Fruit fly (Drosophila melanogaster) whole organism, embryonic: ENCODE data around the gene CG12081.

Source experiments
- Abd-B ChIP-seq: fragments of 200-800 bp; sonication (Bioruptor generic); optimal IDR thresholded peaks from 2 replicates; lab custom pipeline; 2018; ENCODE audit warnings: missing biosample characterization, mild to moderate bottlenecking, missing genetic modification characterization, moderate library complexity
- Bdp1 ChIP-seq: fragments of 200-800 bp; sonication (Bioruptor generic); optimal IDR thresholded peaks from 3 replicates; lab custom pipeline; 2016; ENCODE audit warnings: missing biosample characterization, missing genetic modification characterization
- Bteb2 ChIP-seq: fragments of 200-800 bp; sonication (Bioruptor generic); optimal IDR thresholded peaks from 2 replicates; lab custom pipeline; 2016; ENCODE audit warnings: missing biosample characterization, missing genetic modification characterization
- CG10267 ChIP-seq: fragments of 200-800 bp; sonication (Bioruptor generic); optimal IDR thresholded peaks from 2 replicates; lab custom pipeline; 2018; ENCODE audit warnings: missing biosample characterization, mild to moderate bottlenecking, missing genetic modification characterization, moderate library complexity
- CG10979 ChIP-seq: fragments of 200-800 bp; sonication (Bioruptor generic); optimal IDR thresholded peaks from 2 replicates; lab custom pipeline; 2018; ENCODE audit warnings: missing biosample characterization, mild to moderate bottlenecking, missing genetic modification characterization, moderate library complexity
- CG12659 ChIP-seq: fragments of 200-800 bp; sonication (Bioruptor generic); optimal IDR thresholded peaks from 3 replicates; lab custom pipeline; 2017; ENCODE audit warnings: mild to moderate bottlenecking, missing biosample characterization, missing genetic modification reagents, missing genetic modification characterization
- CG13123 ChIP-seq: fragments of 200-800 bp; sonication (Bioruptor generic); optimal IDR thresholded peaks from 2 replicates; lab custom pipeline; 2016; ENCODE audit warnings: missing biosample characterization, missing genetic modification characterization
- CG14050 ChIP-seq: fragments of 200-800 bp; sonication (Bioruptor generic); IDR thresholded peaks from 3 replicates; pipeline ENCODE4 v1.3.6; 2022; ENCODE audit warnings: missing biosample characterization, missing genetic modification characterization
- CG14965 ChIP-seq: fragments of 200-800 bp; sonication (Bioruptor generic); optimal IDR thresholded peaks from 2 replicates; lab custom pipeline; 2016; ENCODE audit warnings: missing biosample characterization, missing genetic modification characterization, borderline replicate concordance
- CG15601 ChIP-seq: fragments of 200-800 bp; sonication (Bioruptor generic); optimal IDR thresholded peaks from 3 replicates; lab custom pipeline; 2019; ENCODE audit warnings: missing biosample characterization, mild to moderate bottlenecking, missing genetic modification characterization, moderate library complexity
- CG1647 ChIP-seq: fragments of 200-800 bp; sonication (Bioruptor generic); optimal IDR thresholded peaks from 3 replicates; lab custom pipeline; 2016; ENCODE audit warnings: missing biosample characterization, missing genetic modification characterization
- CG2199 ChIP-seq: fragments of 200-800 bp; sonication (Bioruptor generic); IDR thresholded peaks from 3 replicates; pipeline ENCODE4 v1.3.6; 2022; ENCODE audit warnings: missing biosample characterization, missing genetic modification characterization
- CG34224 ChIP-seq: fragments of 200-800 bp; sonication (Bioruptor generic); IDR thresholded peaks from 3 replicates; pipeline ENCODE4 v1.3.6; 2022; ENCODE audit warnings: missing biosample characterization, missing genetic modification characterization; ENCODE audit not compliant: partially characterized antibody
- CG3995 ChIP-seq: fragments of 200-800 bp; sonication (Bioruptor generic); optimal IDR thresholded peaks from 3 replicates; lab custom pipeline; 2016; ENCODE audit warnings: missing biosample characterization, missing genetic modification characterization
- CG6254 ChIP-seq: fragments of 200-800 bp; sonication (Bioruptor generic); optimal IDR thresholded peaks from 3 replicates; lab custom pipeline; 2017; ENCODE audit warnings: mild to moderate bottlenecking, missing biosample characterization, missing genetic modification reagents, missing genetic modification characterization
- CG6765 ChIP-seq: fragments of 200-800 bp; sonication (Bioruptor generic); optimal IDR thresholded peaks from 3 replicates; lab custom pipeline; 2017; ENCODE audit warnings: missing biosample characterization, mild to moderate bottlenecking, missing genetic modification characterization
- CG7372 ChIP-seq: fragments of 200-800 bp; sonication (Bioruptor generic); IDR thresholded peaks from 2 replicates; pipeline ENCODE4 v1.3.6; 2022; ENCODE audit warnings: missing biosample characterization, missing genetic modification characterization
- CG8089 ChIP-seq: fragments of 200-800 bp; sonication (Bioruptor generic); optimal IDR thresholded peaks from 3 replicates; lab custom pipeline; 2016; ENCODE audit warnings: missing biosample characterization, missing genetic modification characterization
- CG9797 ChIP-seq: fragments of 200-800 bp; sonication (Bioruptor generic); optimal IDR thresholded peaks from 3 replicates; lab custom pipeline; 2018; ENCODE audit warnings: missing biosample characterization, mild to moderate bottlenecking, missing genetic modification characterization
- CG9817 ChIP-seq: fragments of 200-800 bp; sonication (Bioruptor generic); optimal IDR thresholded peaks from 2 replicates; lab custom pipeline; 2018; ENCODE audit warnings: missing biosample characterization, mild to moderate bottlenecking, missing genetic modification characterization, moderate library complexity
- CHES-1-like ChIP-seq: fragments of 200-800 bp; sonication (Bioruptor generic); optimal IDR thresholded peaks from 2 replicates; lab custom pipeline; 2016; ENCODE audit warnings: missing biosample characterization, missing genetic modification characterization
- Dp ChIP-seq: fragments of 200-800 bp; sonication (Bioruptor generic); optimal IDR thresholded peaks from 2 replicates; lab custom pipeline; 2018; ENCODE audit warnings: missing biosample characterization, mild to moderate bottlenecking, missing genetic modification characterization, moderate library complexity
- NK7.1 ChIP-seq: fragments of 200-800 bp; sonication (Bioruptor generic); optimal IDR thresholded peaks from 3 replicates; lab custom pipeline; 2016; ENCODE audit warnings: missing biosample characterization, missing genetic modification characterization
- Taf1 ChIP-seq: fragments of 200-800 bp; sonication (Bioruptor generic); IDR thresholded peaks from 2 replicates; pipeline ENCODE4 v1.3.6; 2022; ENCODE audit warnings: missing biosample characterization, missing genetic modification characterization
- Vsx1 ChIP-seq: fragments of 200-800 bp; sonication (Bioruptor generic); optimal IDR thresholded peaks from 2 replicates; lab custom pipeline; 2017; ENCODE audit warnings: missing biosample characterization, mild to moderate bottlenecking, missing genetic modification characterization, missing genetic modification reagents
- bowl ChIP-seq: fragments of 200-800 bp; sonication (Bioruptor generic); IDR thresholded peaks from 2 replicates; pipeline ENCODE4 v1.3.6; 2022; ENCODE audit warnings: missing biosample characterization, missing genetic modification characterization
- cato ChIP-seq: fragments of 200-800 bp; sonication (Bioruptor generic); optimal IDR thresholded peaks from 2 replicates; lab custom pipeline; 2016; ENCODE audit warnings: missing biosample characterization, missing genetic modification characterization, borderline replicate concordance
- crol ChIP-seq: fragments of 200-800 bp; sonication (Bioruptor generic); IDR thresholded peaks from 2 replicates; pipeline ENCODE4 v1.3.6; 2022; ENCODE audit warnings: missing biosample characterization, missing genetic modification characterization
- en ChIP-seq: fragments of 200-800 bp; sonication (Bioruptor generic); optimal IDR thresholded peaks from 2 replicates; lab custom pipeline; 2016; ENCODE audit warnings: missing biosample characterization, missing genetic modification characterization
- fd64A ChIP-seq: fragments of 200-800 bp; sonication (Bioruptor generic); optimal IDR thresholded peaks from 3 replicates; lab custom pipeline; 2018; ENCODE audit warnings: missing biosample characterization, mild to moderate bottlenecking, missing genetic modification characterization
- fu2 ChIP-seq: fragments of 200-800 bp; sonication (Bioruptor generic); optimal IDR thresholded peaks from 2 replicates; lab custom pipeline; 2016; ENCODE audit warnings: missing biosample characterization, missing genetic modification characterization
- gem ChIP-seq: fragments of 200-800 bp; sonication (Bioruptor generic); optimal IDR thresholded peaks from 2 replicates; lab custom pipeline; 2019; ENCODE audit warnings: missing biosample characterization, mild to moderate bottlenecking, missing genetic modification characterization, moderate library complexity
- jigr1 ChIP-seq: fragments of 200-800 bp; sonication (Bioruptor generic); IDR thresholded peaks from 3 replicates; pipeline ENCODE4 v1.3.6; 2022; ENCODE audit warnings: missing biosample characterization, missing genetic modification characterization
- lbe ChIP-seq: fragments of 200-800 bp; sonication (Bioruptor generic); optimal IDR thresholded peaks from 2 replicates; lab custom pipeline; 2016; ENCODE audit warnings: missing biosample characterization, mild to moderate bottlenecking, missing genetic modification characterization
- luna ChIP-seq: fragments of 200-800 bp; sonication (Bioruptor generic); optimal IDR thresholded peaks from 2 replicates; lab custom pipeline; 2016; ENCODE audit warnings: missing biosample characterization, missing genetic modification characterization
- mirr ChIP-seq: fragments of 200-800 bp; sonication (Bioruptor generic); optimal IDR thresholded peaks from 3 replicates; lab custom pipeline; 2018; ENCODE audit warnings: missing biosample characterization, mild to moderate bottlenecking, missing genetic modification characterization
- oc ChIP-seq: fragments of 200-800 bp; sonication (Bioruptor generic); optimal IDR thresholded peaks from 2 replicates; lab custom pipeline; 2018; ENCODE audit warnings: missing biosample characterization, mild to moderate bottlenecking, missing genetic modification characterization, moderate library complexity
- pho ChIP-seq: fragments of 200-800 bp; sonication (Bioruptor generic); optimal IDR thresholded peaks from 2 replicates; lab custom pipeline; 2016; ENCODE audit warnings: missing biosample characterization, missing genetic modification characterization
- ranshi ChIP-seq: fragments of 200-800 bp; sonication (Bioruptor generic); IDR thresholded peaks from 2 replicates; pipeline ENCODE4 v1.3.6; 2022; ENCODE audit warnings: missing biosample characterization, missing genetic modification characterization
- run ChIP-seq: fragments of 200-800 bp; sonication (Bioruptor generic); optimal IDR thresholded peaks from 3 replicates; lab custom pipeline; 2018; ENCODE audit warnings: missing biosample characterization, mild to moderate bottlenecking, missing genetic modification characterization
- salm ChIP-seq: fragments of 200-800 bp; sonication (Bioruptor generic); optimal IDR thresholded peaks from 2 replicates; lab custom pipeline; 2018; ENCODE audit warnings: missing biosample characterization, mild to moderate bottlenecking, missing genetic modification characterization
- sima ChIP-seq: fragments of 200-800 bp; sonication (Bioruptor generic); optimal IDR thresholded peaks from 2 replicates; lab custom pipeline; 2016; ENCODE audit warnings: missing biosample characterization, missing genetic modification characterization
- slou ChIP-seq: fragments of 200-800 bp; sonication (Bioruptor generic); optimal IDR thresholded peaks from 3 replicates; lab custom pipeline; 2016; ENCODE audit warnings: missing biosample characterization, missing genetic modification characterization
- tup ChIP-seq: fragments of 200-800 bp; sonication (Bioruptor generic); optimal IDR thresholded peaks from 2 replicates; lab custom pipeline; 2016; ENCODE audit warnings: missing biosample characterization, mild to moderate bottlenecking, missing genetic modification characterization, moderate library complexity
- unc-4 ChIP-seq: fragments of 200-800 bp; sonication (Bioruptor generic); IDR thresholded peaks from 2 replicates; pipeline ENCODE4 v1.3.6; 2022; ENCODE audit warnings: missing biosample characterization, missing genetic modification characterization; ENCODE audit not compliant: partially characterized antibody

Gene CG12081

dm6 chrX:8560087-8560999 lies 28.3 kb upstream of the CG12081 start, which contains the start of the genes CG12112 and Trf4-1 (continued):
- no peak for TF ChIP-seq sima
- TF ChIP-seq Taf1 (GFP tag; lab: Robert Waterston, UW) = no peak
- TF ChIP-seq crol = peak; percentile 82
- peak; percentile 5 for TF ChIP-seq CG9817 (tag; lab: Kevin White, UChicago)
- peak; percentile 50 for TF ChIP-seq Dp (GFP tag; lab: Kevin White, UChicago)
- TF ChIP-seq CG14050 (GFP tag; lab: Robert Waterston, UW) = no peak
- no peak for TF ChIP-seq CG10979 (tag; lab: Kevin White, UChicago)
- no peak for TF ChIP-seq run (tag; lab: Kevin White, UChicago)
- peak; percentile 53 for TF ChIP-seq CG10267 (tag; lab: Kevin White, UChicago)
- TF ChIP-seq CG12659 (GFP tag; lab: Kevin White, UChicago) = peak; percentile 56
- TF ChIP-seq CG6765 = no peak
- no peak for TF ChIP-seq bowl (GFP tag; lab: Robert Waterston, UW)

- peak; percentile 28 for TF ChIP-seq Abd-B
- no peak for TF ChIP-seq NK7.1 (GFP tag; lab: Kevin White, UChicago)
- TF ChIP-seq CG1647 (GFP tag; lab: Kevin White, UChicago) = no peak
- no peak for TF ChIP-seq fd64A (GFP tag; lab: Kevin White, UChicago)
- no peak for TF ChIP-seq jigr1
- peak; percentile 61 for TF ChIP-seq lbe
- TF ChIP-seq en = no peak
- TF ChIP-seq luna (GFP tag; lab: Kevin White, UChicago) = no peak
- TF ChIP-seq CG6254 (GFP tag; lab: Kevin White, UChicago) = no peak
- no peak for TF ChIP-seq tup
- TF ChIP-seq gem (tag; lab: Kevin White, UChicago) = peak; percentile 8
- TF ChIP-seq CG7372 (GFP tag; lab: Robert Waterston, UW) = no peak
- TF ChIP-seq cato (GFP tag; lab: Kevin White, UChicago) = no peak
- TF ChIP-seq CG12659 (GFP tag; lab: Kevin White, UChicago) = peak; percentile 54
- TF ChIP-seq slou (GFP tag; lab: Kevin White, UChicago) = no peak
- TF ChIP-seq unc-4 (GFP tag; lab: Robert Waterston, UW) = peak; percentile 31; the same call in 1 of the 2 replicates
- TF ChIP-seq CG34224 (GFP tag; lab: Robert Waterston, UW) = no peak; the same call in 2 of the 3 replicates
- TF ChIP-seq CG14965 (GFP tag; lab: Kevin White, UChicago) = no peak
- no peak for TF ChIP-seq salm (tag; lab: Kevin White, UChicago)
- TF ChIP-seq CG9797 = peak; percentile 20
- no peak for TF ChIP-seq CG15601 (tag; lab: Kevin White, UChicago)
- no peak for TF ChIP-seq CG13123 (GFP tag; lab: Kevin White, UChicago)
- TF ChIP-seq CG3995 (GFP tag; lab: Kevin White, UChicago) = no peak
- peak; percentile 0 for TF ChIP-seq Bdp1 (GFP tag; lab: Kevin White, UChicago)
- peak; percentile 4 for TF ChIP-seq fu2 (GFP tag; lab: Kevin White, UChicago)
- peak; percentile 16 for TF ChIP-seq CHES-1-like (GFP tag; lab: Kevin White, UChicago)
- no peak for TF ChIP-seq Vsx1
- peak; percentile 15 for TF ChIP-seq pho (GFP tag; lab: Kevin White, UChicago)
- no peak for TF ChIP-seq CG2199
- no peak for TF ChIP-seq CG8089 (GFP tag; lab: Kevin White, UChicago)
- TF ChIP-seq ranshi (GFP tag; lab: Robert Waterston, UW) = no peak
- TF ChIP-seq oc (tag; lab: Kevin White, UChicago) = no peak
- peak; percentile 50 for TF ChIP-seq mirr (GFP tag; lab: Kevin White, UChicago)
- no peak for TF ChIP-seq Bteb2
These were observed 26.9 kb upstream of the CG12081 start for dm6 chrX:8561404-8562397.
